Worm (Caenorhabditis elegans) whole organism, L1 larva: ENCODE results near the gene ZK813.7.

Source experiments
- blmp-1 ChIP-seq: fragments of 150-350 bp; optimal IDR thresholded peaks from 2 replicates; lab custom pipeline; 2014; ENCODE audit warnings: missing biosample characterization, missing genetic modification characterization
- ceh-82 ChIP-seq, 3 experiments: fragments of 150-350 bp in 1 of 3; sonication (generic microtip) in 2 of 3; optimal IDR thresholded peaks; 2 replicates each; lab custom pipeline; 2014 to 2017; ENCODE audit warnings: missing biosample characterization in 3 of 3, missing genetic modification characterization in 3 of 3
- fos-1 ChIP-seq: fragments of 150-350 bp; optimal IDR thresholded peaks from 2 replicates; lab custom pipeline; 2014; ENCODE audit warnings: missing biosample characterization, missing genetic modification characterization
- lsy-2 ChIP-seq, 2 experiments: fragments of 150-350 bp; optimal IDR thresholded peaks; 2 replicates each; lab custom pipeline; 2014; ENCODE audit warnings: missing biosample characterization in 2 of 2, missing genetic modification characterization in 2 of 2
- mdl-1 ChIP-seq, 2 experiments: fragments of 150-350 bp; optimal IDR thresholded peaks; 2 replicates each; lab custom pipeline; 2014 to 2017; ENCODE audit warnings: missing biosample characterization in 2 of 2, missing genetic modification characterization in 2 of 2, inconsistent platforms in 1 of 2
- nhr-28 ChIP-seq: fragments of 150-350 bp; optimal IDR thresholded peaks from 2 replicates; lab custom pipeline; 2014; ENCODE audit warnings: missing biosample characterization, missing genetic modification characterization
- nhr-77 ChIP-seq: fragments of 150-350 bp; optimal IDR thresholded peaks from 2 replicates; lab custom pipeline; 2014; ENCODE audit warnings: missing biosample characterization, missing genetic modification characterization
- pax-3 ChIP-seq: fragments of 200-800 bp; sonication (Bioruptor generic); optimal IDR thresholded peaks from 2 replicates; lab custom pipeline; 2018; ENCODE audit warnings: mild to moderate bottlenecking, missing genetic modification characterization, moderate library complexity, missing compliant biosample characterization
- unc-62 ChIP-seq: fragments of 150-350 bp; optimal IDR thresholded peaks from 2 replicates; lab custom pipeline; 2014; ENCODE audit warnings: missing biosample characterization, missing genetic modification reagents, missing genetic modification characterization
- unc-98 ChIP-seq: fragments of 200-800 bp; sonication (Bioruptor generic); IDR thresholded peaks from 2 replicates; pipeline ENCODE4 v1.3.6; 2022; ENCODE audit warnings: missing genetic modification characterization, missing compliant biosample characterization
- ztf-11 ChIP-seq, 2 experiments: sonication (generic microtip); optimal IDR thresholded peaks; 2 replicates each; lab custom pipeline; 2016 to 2017; ENCODE audit warnings: missing genetic modification characterization in 2 of 2, missing biosample characterization in 1 of 2, missing compliant biosample characterization in 1 of 2

DNA sequence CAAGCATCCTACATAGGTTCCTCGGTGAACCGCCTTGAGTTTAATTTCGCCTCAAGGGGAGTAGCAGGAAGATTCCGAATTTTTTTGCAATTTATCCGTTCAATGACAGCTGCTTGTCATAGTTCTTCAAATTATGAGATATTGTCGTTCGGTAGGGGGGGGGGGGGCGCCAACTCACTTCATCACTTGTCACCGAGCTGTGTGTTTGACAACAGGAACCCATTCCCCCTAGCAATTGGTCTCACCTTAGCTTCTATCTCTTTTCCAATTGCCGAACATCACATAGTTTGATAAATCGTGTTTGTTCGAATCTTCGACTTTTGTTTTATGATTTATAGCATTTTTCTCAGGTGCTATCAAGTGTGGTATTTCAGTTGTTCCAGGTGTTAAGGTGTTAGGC lies 50.0 kb downstream of the ZK813.7 start:
- no peak for TF ChIP-seq unc-98 (GFP tag; lab: Robert Waterston, UW)
- no peak for TF ChIP-seq nhr-28 (tag; lab: Kevin White, UChicago)
- TF ChIP-seq lsy-2 (tag; optimal IDR thresholded peaks at IDR 0.05; lab: Kevin White, UChicago) = no peak
- TF ChIP-seq blmp-1 (tag; lab: Kevin White, UChicago) = no peak
- TF ChIP-seq fos-1 (tag; lab: Kevin White, UChicago) = no peak
- no peak for TF ChIP-seq unc-62 (GFP tag; lab: Kevin White, UChicago)
- no peak for TF ChIP-seq ztf-11 (tag; optimal IDR thresholded peaks at IDR 0.05; lab: Kevin White, UChicago)
- no peak for TF ChIP-seq ceh-82 (tag; optimal IDR thresholded peaks at IDR 0.05; lab: Kevin White, UChicago)
- no peak for TF ChIP-seq nhr-77 (tag; lab: Kevin White, UChicago)
- TF ChIP-seq mdl-1 (tag; optimal IDR thresholded peaks at IDR 0.05; lab: Kevin White, UChicago) = no peak
- no peak for TF ChIP-seq pax-3 (tag; lab: Kevin White, UChicago)
